Worm (Caenorhabditis elegans) whole organism, mixed stage, embryonic: ENCODE measurements around the gene cyn-6.

Source experiments
- M03D4.4 ChIP-seq: sonication (generic microtip); optimal IDR thresholded peaks from 2 replicates; lab custom pipeline; 2017; ENCODE audit warnings: mild to moderate bottlenecking, missing genetic modification characterization, missing compliant biosample characterization
- bed-3 ChIP-seq: fragments of 200-800 bp; sonication (Bioruptor generic); optimal IDR thresholded peaks from 3 replicates; lab custom pipeline; 2018; ENCODE audit warnings: mild to moderate bottlenecking, missing genetic modification characterization, moderate library complexity, missing compliant biosample characterization
- blmp-1 ChIP-seq: fragments of 150-350 bp; optimal IDR thresholded peaks from 2 replicates; lab custom pipeline; 2014; ENCODE audit warnings: missing biosample characterization, missing genetic modification characterization
- ceh-39 ChIP-seq: fragments of 150-350 bp; optimal IDR thresholded peaks from 2 replicates; lab custom pipeline; 2014; ENCODE audit warnings: missing biosample characterization, missing genetic modification characterization
- ceh-43 ChIP-seq: fragments of 200-800 bp; sonication (Bioruptor generic); optimal IDR thresholded peaks from 2 replicates; lab custom pipeline; 2018; ENCODE audit warnings: mild to moderate bottlenecking, missing genetic modification characterization, moderate library complexity, missing compliant biosample characterization
- ceh-83 ChIP-seq: fragments of 200-800 bp; sonication (Bioruptor generic); optimal IDR thresholded peaks from 2 replicates; lab custom pipeline; 2018; ENCODE audit warnings: mild to moderate bottlenecking, missing genetic modification characterization, missing compliant biosample characterization
- ces-1 ChIP-seq: fragments of 150-350 bp; optimal IDR thresholded peaks from 2 replicates; lab custom pipeline; 2014; ENCODE audit warnings: missing biosample characterization, missing genetic modification reagents, missing genetic modification characterization
- cnd-1 ChIP-seq: fragments of 200-800 bp; sonication (Bioruptor generic); optimal IDR thresholded peaks from 2 replicates; lab custom pipeline; 2018; ENCODE audit warnings: mild to moderate bottlenecking, missing genetic modification characterization, missing compliant biosample characterization
- drap-1 ChIP-seq: fragments of 200-800 bp; sonication (Bioruptor generic); optimal IDR thresholded peaks from 3 replicates; lab custom pipeline; 2018; ENCODE audit warnings: mild to moderate bottlenecking, missing genetic modification characterization, missing compliant biosample characterization
- elt-1 ChIP-seq: sonication (generic microtip); optimal IDR thresholded peaks from 2 replicates; lab custom pipeline; 2017; ENCODE audit warnings: missing genetic modification characterization, mild to moderate bottlenecking, missing compliant biosample characterization, antibody characterized with exemption, moderate library complexity, borderline replicate concordance; ENCODE audit not compliant: insufficient read depth
- elt-3 ChIP-seq: fragments of 150-350 bp; optimal IDR thresholded peaks from 2 replicates; lab custom pipeline; 2014; ENCODE audit warnings: missing biosample characterization, missing genetic modification characterization
- flh-1 ChIP-seq: fragments of 200-800 bp; sonication (Bioruptor generic); optimal IDR thresholded peaks from 2 replicates; lab custom pipeline; 2018; ENCODE audit warnings: mild to moderate bottlenecking, missing genetic modification characterization, moderate library complexity, missing compliant biosample characterization
- ham-2 ChIP-seq: fragments of 200-800 bp; sonication (Bioruptor generic); optimal IDR thresholded peaks from 2 replicates; lab custom pipeline; 2018; ENCODE audit warnings: mild to moderate bottlenecking, missing genetic modification characterization, missing compliant biosample characterization
- lin-13 ChIP-seq: fragments of 150-350 bp; optimal IDR thresholded peaks from 2 replicates; lab custom pipeline; 2014; ENCODE audit warnings: missing biosample characterization, missing genetic modification characterization
- lin-32 ChIP-seq: fragments of 200-800 bp; sonication (Bioruptor generic); optimal IDR thresholded peaks from 2 replicates; lab custom pipeline; 2018; ENCODE audit warnings: mild to moderate bottlenecking, missing genetic modification characterization, missing compliant biosample characterization
- mab-5 ChIP-seq: fragments of 150-350 bp; optimal IDR thresholded peaks from 2 replicates; lab custom pipeline; 2014; ENCODE audit warnings: missing biosample characterization, missing genetic modification characterization
- mls-2 ChIP-seq: sonication (generic microtip); optimal IDR thresholded peaks from 2 replicates; lab custom pipeline; 2016; ENCODE audit warnings: mild to moderate bottlenecking, missing genetic modification characterization, moderate library complexity, missing compliant biosample characterization
- nhr-12 ChIP-seq: fragments of 150-350 bp; optimal IDR thresholded peaks from 2 replicates; lab custom pipeline; 2014; ENCODE audit warnings: missing biosample characterization, missing genetic modification characterization
- nhr-2 ChIP-seq: fragments of 150-350 bp; optimal IDR thresholded peaks from 2 replicates; lab custom pipeline; 2014; ENCODE audit warnings: missing biosample characterization, missing genetic modification characterization
- nhr-237 ChIP-seq: fragments of 150-350 bp; optimal IDR thresholded peaks from 2 replicates; lab custom pipeline; 2014; ENCODE audit warnings: missing biosample characterization, missing genetic modification characterization
- nhr-28 ChIP-seq: fragments of 150-350 bp; optimal IDR thresholded peaks from 2 replicates; lab custom pipeline; 2014; ENCODE audit warnings: missing biosample characterization, missing genetic modification characterization
- pha-4 ChIP-seq: fragments of 150-350 bp; optimal IDR thresholded peaks from 2 replicates; lab custom pipeline; 2018; ENCODE audit warnings: missing biosample characterization, missing genetic modification reagents, missing genetic modification characterization
- sem-2 ChIP-seq: fragments of 200-800 bp; sonication (Bioruptor generic); optimal IDR thresholded peaks from 2 replicates; lab custom pipeline; 2018; ENCODE audit warnings: mild to moderate bottlenecking, missing genetic modification characterization, missing compliant biosample characterization
- snpc-4 ChIP-seq: fragments of 150-350 bp; optimal IDR thresholded peaks from 2 replicates; lab custom pipeline; 2014; ENCODE audit warnings: missing biosample characterization, missing genetic modification characterization
- sptf-1 ChIP-seq: sonication (generic microtip); optimal IDR thresholded peaks from 2 replicates; lab custom pipeline; 2017; ENCODE audit warnings: mild to moderate bottlenecking, missing genetic modification characterization, moderate library complexity, missing compliant biosample characterization
- unc-120 ChIP-seq: sonication (generic microtip); optimal IDR thresholded peaks from 2 replicates; lab custom pipeline; 2017; ENCODE audit warnings: missing genetic modification characterization, missing compliant biosample characterization; ENCODE audit not compliant: poor library complexity, severe bottlenecking
- unc-39 ChIP-seq: fragments of 150-350 bp; optimal IDR thresholded peaks from 2 replicates; lab custom pipeline; 2014; ENCODE audit warnings: missing biosample characterization, missing genetic modification characterization
- unc-62 ChIP-seq: fragments of 150-350 bp; optimal IDR thresholded peaks from 2 replicates; lab custom pipeline; 2014; ENCODE audit warnings: missing biosample characterization, missing genetic modification reagents, missing genetic modification characterization
- zip-8 ChIP-seq: fragments of 150-350 bp; optimal IDR thresholded peaks from 2 replicates; lab custom pipeline; 2014; ENCODE audit warnings: missing biosample characterization, missing genetic modification characterization

cyn-6 gene

ce11 chrIII:744459-744858, 28.8 kb upstream of the cyn-6 start:
- TF ChIP-seq ceh-83 (GFP tag; lab: Kevin White, UChicago) (no peak), lin-13 (tag; lab: Kevin White, UChicago) (no peak), blmp-1 (tag; lab: Kevin White, UChicago) (peak; percentile 41)

DNA sequence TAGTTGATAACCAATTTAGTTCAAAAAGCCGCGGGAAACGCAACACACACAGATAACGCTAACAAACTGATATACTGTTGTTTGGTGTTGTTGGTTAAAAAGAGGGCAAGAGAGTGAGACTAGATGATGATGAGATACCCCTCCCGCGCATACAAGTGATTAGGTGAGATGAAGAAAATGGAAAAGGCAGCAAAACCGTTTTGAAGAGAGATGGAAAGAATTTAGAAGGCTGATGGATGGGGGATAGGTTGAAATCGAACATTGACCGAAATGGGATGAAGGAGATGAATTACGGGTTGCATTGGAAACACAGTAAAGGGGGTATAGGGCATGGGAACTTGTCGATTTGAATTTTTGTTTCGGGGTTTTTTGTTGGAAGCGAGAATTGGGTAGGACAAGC, 24.4 kb upstream of the cyn-6 start:
- TF ChIP-seq nhr-2 (tag; lab: Kevin White, UChicago): no peak
- TF ChIP-seq ces-1 (GFP tag; lab: Kevin White, UChicago): no peak
- TF ChIP-seq lin-32 (GFP tag; lab: Kevin White, UChicago): no peak
- no peak for TF ChIP-seq ceh-39 (tag; lab: Kevin White, UChicago)
- TF ChIP-seq sem-2 (GFP tag; lab: Kevin White, UChicago): no peak
- no peak for TF ChIP-seq ceh-43 (GFP tag; lab: Kevin White, UChicago)
- TF ChIP-seq blmp-1 (tag; lab: Kevin White, UChicago): no peak
- TF ChIP-seq flh-1: no peak
- TF ChIP-seq bed-3 (GFP tag; lab: Kevin White, UChicago): no peak
- no peak for TF ChIP-seq M03D4.4 (tag; lab: Kevin White, UChicago)
- TF ChIP-seq nhr-28 (tag; lab: Kevin White, UChicago): no peak
- TF ChIP-seq unc-39 (tag; lab: Kevin White, UChicago): no peak
- no peak for TF ChIP-seq drap-1
- no peak for TF ChIP-seq ceh-83 (GFP tag; lab: Kevin White, UChicago)
- TF ChIP-seq mls-2: no peak
- TF ChIP-seq unc-62 (GFP tag; lab: Kevin White, UChicago): no peak
- no peak for TF ChIP-seq zip-8 (tag; lab: Kevin White, UChicago)
- TF ChIP-seq ham-2: no peak
- no peak for TF ChIP-seq cnd-1 (tag; lab: Kevin White, UChicago)

DNA sequence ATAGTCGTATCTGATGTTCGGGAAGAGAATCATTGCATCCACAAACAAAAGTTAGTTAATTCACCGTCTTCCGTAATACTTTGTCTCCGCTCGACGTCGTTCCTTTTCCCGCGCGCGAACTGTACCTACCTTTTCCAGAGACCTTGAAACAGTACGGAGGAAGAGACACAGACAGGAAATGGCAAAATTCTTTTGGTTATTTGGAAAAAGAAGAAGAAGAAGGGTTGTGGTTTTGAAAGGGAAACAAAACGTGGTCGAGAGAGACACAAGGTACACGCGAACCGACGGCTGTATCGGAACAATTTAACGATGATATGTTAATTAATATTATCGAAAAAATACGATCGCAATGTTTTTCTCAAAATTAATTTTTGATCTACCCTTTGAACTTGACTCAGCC, 23.2 kb upstream of the cyn-6 start:
- TF ChIP-seq nhr-12 (tag; lab: Kevin White, UChicago) (no peak), ceh-83 (GFP tag; lab: Kevin White, UChicago) (no peak), unc-39 (tag; lab: Kevin White, UChicago) (no peak), mab-5 (tag; lab: Kevin White, UChicago) (no peak), blmp-1 (tag; lab: Kevin White, UChicago) (no peak), sem-2 (GFP tag; lab: Kevin White, UChicago) (no peak), M03D4.4 (tag; lab: Kevin White, UChicago) (no peak), sptf-1 (tag; lab: Kevin White, UChicago) (no peak), unc-120 (tag; lab: Kevin White, UChicago) (no peak), nhr-28 (tag; lab: Kevin White, UChicago) (no peak), ces-1 (GFP tag; lab: Kevin White, UChicago) (no peak), nhr-2 (tag; lab: Kevin White, UChicago) (no peak), elt-1 (no peak), lin-32 (GFP tag; lab: Kevin White, UChicago) (no peak), bed-3 (GFP tag; lab: Kevin White, UChicago) (no peak), nhr-237 (tag; lab: Kevin White, UChicago) (no peak), drap-1 (no peak), snpc-4 (tag; lab: Kevin White, UChicago) (no peak), unc-62 (GFP tag; lab: Kevin White, UChicago) (no peak), pha-4 (tag; lab: Kevin White, UChicago) (no peak)

DNA sequence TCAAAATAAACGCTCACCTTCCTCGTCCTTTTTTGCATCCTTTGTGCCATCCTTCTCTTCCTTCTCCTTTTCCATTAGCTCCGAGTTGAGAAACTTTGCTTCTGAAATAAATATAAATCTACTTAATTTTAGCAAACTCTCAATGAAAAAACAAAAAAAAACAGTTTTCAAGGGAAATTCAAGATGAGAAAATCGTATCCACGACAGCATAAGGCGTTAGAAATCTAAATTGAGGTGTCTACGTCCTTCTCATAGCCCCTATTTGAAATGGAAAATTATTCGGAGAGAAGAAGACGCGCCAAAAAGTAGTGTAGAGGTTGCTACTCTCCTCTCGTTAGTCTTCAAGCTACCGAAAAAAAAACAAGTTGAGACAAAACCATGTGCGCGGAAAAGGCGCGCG, 20.9 kb upstream of the cyn-6 start, which contains the start of gene pat-12:
Gene pat-12 (minus strand): TSS at position 101 of the 400 bp plus-strand sequence.
- no peak for TF ChIP-seq ceh-43 (GFP tag; lab: Kevin White, UChicago)
- TF ChIP-seq pha-4 (tag; lab: Kevin White, UChicago): no peak
- TF ChIP-seq mls-2: no peak
- TF ChIP-seq, all 35 proteins: peak for 0

- TF ChIP-seq snpc-4 (tag; lab: Kevin White, UChicago): no peak
- no peak for TF ChIP-seq nhr-28 (tag; lab: Kevin White, UChicago)
- TF ChIP-seq sem-2 (GFP tag; lab: Kevin White, UChicago): no peak
- TF ChIP-seq elt-3 (tag; lab: Kevin White, UChicago): no peak
- no peak for TF ChIP-seq ceh-39 (tag; lab: Kevin White, UChicago)
Measured at ce11 chrIII:754371-754770, 18.8 kb upstream of the cyn-6 start.
